Worm (Caenorhabditis elegans) whole organism, mixed stage, embryonic: ENCODE data around the gene clec-166.

Source experiments
- ceh-43 ChIP-seq: fragments of 200-800 bp; sonication (Bioruptor generic); optimal IDR thresholded peaks from 2 replicates; lab custom pipeline; 2018; ENCODE audit warnings: mild to moderate bottlenecking, missing genetic modification characterization, moderate library complexity, missing compliant biosample characterization
- ceh-83 ChIP-seq: fragments of 200-800 bp; sonication (Bioruptor generic); optimal IDR thresholded peaks from 2 replicates; lab custom pipeline; 2018; ENCODE audit warnings: mild to moderate bottlenecking, missing genetic modification characterization, missing compliant biosample characterization
- ces-1 ChIP-seq: fragments of 150-350 bp; optimal IDR thresholded peaks from 2 replicates; lab custom pipeline; 2014; ENCODE audit warnings: missing biosample characterization, missing genetic modification reagents, missing genetic modification characterization
- elt-3 ChIP-seq: fragments of 150-350 bp; optimal IDR thresholded peaks from 2 replicates; lab custom pipeline; 2014; ENCODE audit warnings: missing biosample characterization, missing genetic modification characterization
- lin-13 ChIP-seq: fragments of 150-350 bp; optimal IDR thresholded peaks from 2 replicates; lab custom pipeline; 2014; ENCODE audit warnings: missing biosample characterization, missing genetic modification characterization
- lin-32 ChIP-seq: fragments of 200-800 bp; sonication (Bioruptor generic); optimal IDR thresholded peaks from 2 replicates; lab custom pipeline; 2018; ENCODE audit warnings: mild to moderate bottlenecking, missing genetic modification characterization, missing compliant biosample characterization
- lsy-2 ChIP-seq: fragments of 150-350 bp; optimal IDR thresholded peaks from 2 replicates; lab custom pipeline; 2014; ENCODE audit warnings: missing biosample characterization, missing genetic modification characterization
- nhr-12 ChIP-seq: fragments of 150-350 bp; optimal IDR thresholded peaks from 2 replicates; lab custom pipeline; 2014; ENCODE audit warnings: missing biosample characterization, missing genetic modification characterization
- nhr-237 ChIP-seq: fragments of 150-350 bp; optimal IDR thresholded peaks from 2 replicates; lab custom pipeline; 2014; ENCODE audit warnings: missing biosample characterization, missing genetic modification characterization
- nhr-76 ChIP-seq: sonication (generic microtip); optimal IDR thresholded peaks from 2 replicates; lab custom pipeline; 2017; ENCODE audit warnings: missing biosample characterization, missing genetic modification characterization
- pha-4 ChIP-seq: fragments of 150-350 bp; optimal IDR thresholded peaks from 2 replicates; lab custom pipeline; 2018; ENCODE audit warnings: missing biosample characterization, missing genetic modification reagents, missing genetic modification characterization
- tbx-8 ChIP-seq: fragments of 200-800 bp; sonication (Bioruptor generic); optimal IDR thresholded peaks from 2 replicates; lab custom pipeline; 2018; ENCODE audit warnings: mild to moderate bottlenecking, missing genetic modification characterization, moderate library complexity, missing compliant biosample characterization

DNA sequence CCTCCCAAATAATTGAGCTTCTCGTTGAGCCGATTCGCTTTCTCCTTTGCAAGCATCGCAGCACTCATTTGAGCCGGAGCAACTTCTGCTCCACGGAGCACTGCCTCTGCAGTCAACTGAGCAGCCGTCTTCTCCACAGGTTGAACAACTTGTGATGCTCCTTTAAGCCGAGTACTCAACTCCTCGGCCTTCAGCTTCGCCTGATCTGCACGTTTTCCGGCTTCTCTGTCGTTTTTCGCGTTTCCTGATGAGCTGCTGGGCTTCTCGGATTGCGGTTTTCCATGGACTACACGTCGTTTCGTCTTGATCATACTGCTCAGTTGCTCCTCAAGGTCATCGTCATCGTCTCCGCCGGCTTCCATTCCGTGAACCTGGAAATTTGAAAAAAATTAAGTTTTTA is 47.8 kb upstream of the clec-166 start:
- no peak for TF ChIP-seq ceh-43 (GFP tag; lab: Kevin White, UChicago)
- TF ChIP-seq elt-3 (tag; lab: Kevin White, UChicago) = no peak
- no peak for TF ChIP-seq nhr-76 (tag; lab: Kevin White, UChicago)
- TF ChIP-seq pha-4 (tag; lab: Kevin White, UChicago) = no peak
- TF ChIP-seq ces-1 (GFP tag; lab: Kevin White, UChicago) = no peak
- no peak for TF ChIP-seq nhr-237 (tag; lab: Kevin White, UChicago)
- TF ChIP-seq lsy-2 (tag; lab: Kevin White, UChicago) = no peak
- TF ChIP-seq ceh-83 (GFP tag; lab: Kevin White, UChicago) = no peak
- TF ChIP-seq nhr-12 (tag; lab: Kevin White, UChicago) = no peak
- TF ChIP-seq lin-13 (tag; lab: Kevin White, UChicago) = no peak
- TF ChIP-seq tbx-8 (GFP tag; lab: Kevin White, UChicago) = no peak
- TF ChIP-seq lin-32 (GFP tag; lab: Kevin White, UChicago) = no peak
